Worm (Caenorhabditis elegans) whole organism, dauer: ENCODE data around the gene R07H5.11.
"Not testable (repeated sequence)": the region's sequence is repeated elsewhere in the genome, so short reads cannot be mapped to it uniquely, and the experiment has no call there.

ENCODE experiments used
- unc-62 ChIP-seq: sonication (generic microtip); optimal IDR thresholded peaks from 2 replicates; lab custom pipeline; 2017; ENCODE audit warnings: missing biosample characterization, missing genetic modification reagents, missing genetic modification characterization

R07H5.11 gene

ce11 chrIV:11189411-11189810 lies 13.2 kb upstream of the R07H5.11 start, which contains the start of gene fbxb-79:
fbxb-79 (minus strand) TSS chrIV:11189511.
- no peak for TF ChIP-seq unc-62 (GFP tag; lab: Kevin White, UChicago)

ce11 chrIV:11198983-11199382 lies 3.6 kb upstream of the R07H5.11 start, which contains the start of gene R07H5.16:
R07H5.16 (plus strand) TSS chrIV:11199330.
- TF ChIP-seq unc-62 (GFP tag; lab: Kevin White, UChicago), result not testable (repeated sequence)

ce11 chrIV:11207186-11207585 lies 4.6 kb downstream of the R07H5.11 start, which contains the start of gene R07H5.9:
R07H5.9 (plus strand) TSS chrIV:11207486.
- no peak for TF ChIP-seq unc-62 (GFP tag; lab: Kevin White, UChicago)

- no peak for TF ChIP-seq unc-62 (GFP tag; lab: Kevin White, UChicago)
These were observed 8.3 kb downstream of the R07H5.11 start, which contains the start of gene adk-1 for ce11 chrIV:11210781-11211256. adk-1 (minus strand) TSS chrIV:11210831.

ce11 chrIV:11211547-11211946 lies 9.0 kb downstream of the R07H5.11 start:
- TF ChIP-seq unc-62 (GFP tag; lab: Kevin White, UChicago), result no peak

- no peak for TF ChIP-seq unc-62 (GFP tag; lab: Kevin White, UChicago)
These were observed 10.4 kb downstream of the R07H5.11 start for ce11 chrIV:11212978-11213377.

- no peak for TF ChIP-seq unc-62 (GFP tag; lab: Kevin White, UChicago)
These were observed 15.5 kb downstream of the R07H5.11 start, which contains the start of gene zip-6 for ce11 chrIV:11218037-11218436. zip-6 (minus strand) TSS chrIV:11218137.

- TF ChIP-seq unc-62 (GFP tag; lab: Kevin White, UChicago), result no peak
These were observed 21.3 kb downstream of the R07H5.11 start, which contains the start of gene C29F4.3 for ce11 chrIV:11223878-11224277. C29F4.3 (minus strand) TSS chrIV:11223978.

- no peak for TF ChIP-seq unc-62 (GFP tag; lab: Kevin White, UChicago)
These were observed 22.6 kb downstream of the R07H5.11 start, which contains the start of gene col-125 for ce11 chrIV:11225206-11225605. col-125 (plus strand) TSS chrIV:11225506.

- TF ChIP-seq unc-62 (GFP tag; lab: Kevin White, UChicago), result no peak
These were observed 24.0 kb downstream of the R07H5.11 start for ce11 chrIV:11226545-11226944.

ce11 chrIV:11229013-11229412 lies 26.4 kb downstream of the R07H5.11 start:
- no peak for TF ChIP-seq unc-62 (GFP tag; lab: Kevin White, UChicago)

- no peak for TF ChIP-seq unc-62 (GFP tag; lab: Kevin White, UChicago)
These were observed 27.5 kb downstream of the R07H5.11 start, which contains the start of gene best-7 for ce11 chrIV:11230069-11230468. best-7 (minus strand) TSS chrIV:11230307.

- TF ChIP-seq unc-62 (GFP tag; lab: Kevin White, UChicago), result no peak
These were observed 28.8 kb downstream of the R07H5.11 start for ce11 chrIV:11231376-11231775.

ce11 chrIV:11235755-11236154 lies 33.2 kb downstream of the R07H5.11 start:
- TF ChIP-seq unc-62 (GFP tag; lab: Kevin White, UChicago), result no peak

- TF ChIP-seq unc-62 (GFP tag; lab: Kevin White, UChicago), result no peak
These were observed 38.8 kb downstream of the R07H5.11 start, which contains the start of gene C05C12.6 for ce11 chrIV:11241368-11241767. C05C12.6 (minus strand) TSS chrIV:11241468.

- TF ChIP-seq unc-62 (GFP tag; lab: Kevin White, UChicago), result no peak
These were observed 44.9 kb downstream of the R07H5.11 start for ce11 chrIV:11247434-11247833.

- no peak for TF ChIP-seq unc-62 (GFP tag; lab: Kevin White, UChicago)
These were observed 45.6 kb downstream of the R07H5.11 start, which contains the start of gene C05C12.4 for ce11 chrIV:11248031-11248631. C05C12.4 (minus strand) TSS chrIV:11248081.
